Worm (Caenorhabditis elegans) whole organism, L3 larva: ENCODE data around the gene ZK688.7.

Source experiments
- ama-1 ChIP-seq: fragments of 150-350 bp; optimal IDR thresholded peaks from 2 replicates; lab custom pipeline; 2018
- elt-1 ChIP-seq: fragments of 150-350 bp; optimal IDR thresholded peaks from 2 replicates; lab custom pipeline; 2014; ENCODE audit warnings: missing biosample characterization, missing genetic modification characterization
- elt-3 ChIP-seq, 3 experiments: fragments of 150-350 bp in 1 of 3; sonication (generic microtip) in 2 of 3; optimal IDR thresholded peaks; 2 replicates in 2 of 3; 4 replicates in 1 of 3; lab custom pipeline; 2014 to 2017; ENCODE audit warnings: missing biosample characterization in 3 of 3, missing genetic modification characterization in 3 of 3
- lsy-12 ChIP-seq: sonication (generic microtip); optimal IDR thresholded peaks from 2 replicates; lab custom pipeline; 2016; ENCODE audit warnings: mild to moderate bottlenecking, missing genetic modification characterization, missing compliant biosample characterization
- nhr-11 ChIP-seq: fragments of 150-350 bp; optimal IDR thresholded peaks from 2 replicates; lab custom pipeline; 2014; ENCODE audit warnings: missing biosample characterization, missing genetic modification characterization
- tbx-2 ChIP-seq: sonication (generic microtip); optimal IDR thresholded peaks from 2 replicates; lab custom pipeline; 2016; ENCODE audit warnings: mild to moderate bottlenecking, missing genetic modification characterization, missing compliant biosample characterization
- unc-62 ChIP-seq: fragments of 150-350 bp; sonication (generic microtip); optimal IDR thresholded peaks from 4 replicates; lab custom pipeline; 2014; ENCODE audit warnings: missing biosample characterization, missing genetic modification reagents, missing genetic modification characterization

ce11 chrIII:7865238-7865761 is 46.1 kb downstream of the ZK688.7 start, which contains the start of gene slc-17.3:
- TF ChIP-seq elt-1 (tag; lab: Kevin White, UChicago) (no peak), tbx-2 (tag; lab: Kevin White, UChicago) (no peak), nhr-11 (no peak), ama-1 (lab: Kevin White, UChicago) (no peak), unc-62 (GFP tag; lab: Kevin White, UChicago) (no peak), lsy-12 (tag; lab: Kevin White, UChicago) (no peak), elt-3 (tag; optimal IDR thresholded peaks at IDR 0.05; lab: Kevin White, UChicago) (no peak)
